Worm (Caenorhabditis elegans) whole organism, late embryonic: Measurements from ENCODE around the gene dhp-2.

ENCODE experiments used
- Y22D7AL.16 ChIP-seq: sonication (generic microtip); optimal IDR thresholded peaks from 2 replicates; lab custom pipeline; 2016; ENCODE audit warnings: missing genetic modification characterization, missing compliant biosample characterization
- ahr-1 ChIP-seq: sonication (generic microtip); optimal IDR thresholded peaks from 2 replicates; lab custom pipeline; 2016; ENCODE audit warnings: missing genetic modification characterization, missing compliant biosample characterization
- dmd-4 ChIP-seq: sonication (generic microtip); optimal IDR thresholded peaks from 2 replicates; lab custom pipeline; 2016; ENCODE audit warnings: borderline replicate concordance, missing genetic modification characterization, missing compliant biosample characterization
- pax-1 ChIP-seq: fragments of 150-350 bp; optimal IDR thresholded peaks from 2 replicates; lab custom pipeline; 2014; ENCODE audit warnings: missing biosample characterization, missing genetic modification characterization

- no peak for TF ChIP-seq dmd-4 (tag; lab: Kevin White, UChicago)
- no peak for TF ChIP-seq ahr-1 (tag; lab: Kevin White, UChicago)
- TF ChIP-seq Y22D7AL.16, result no peak
- no peak for TF ChIP-seq pax-1 (tag; lab: Kevin White, UChicago)
These were observed at the start of gene dhp-2 for ce11 chrIV:9977602-9978172.
